Worm (Caenorhabditis elegans) whole organism, L2 larva: Measurements from ENCODE around the gene irld-29.

Source experiments
- F13H6.1 ChIP-seq: sonication (generic microtip); optimal IDR thresholded peaks from 2 replicates; lab custom pipeline; 2016; ENCODE audit warnings: missing genetic modification characterization, missing compliant biosample characterization
- ZK546.5 ChIP-seq: sonication (generic microtip); optimal IDR thresholded peaks from 2 replicates; lab custom pipeline; 2017; ENCODE audit warnings: missing biosample characterization, missing genetic modification characterization
- alr-1 ChIP-seq: fragments of 150-350 bp; optimal IDR thresholded peaks from 2 replicates; lab custom pipeline; 2014; ENCODE audit warnings: missing biosample characterization, missing genetic modification characterization
- aly-2 ChIP-seq: fragments of 150-350 bp; optimal IDR thresholded peaks from 2 replicates; lab custom pipeline; 2014; ENCODE audit warnings: missing biosample characterization, missing genetic modification characterization
- ceh-16 ChIP-seq: fragments of 150-350 bp; optimal IDR thresholded peaks from 2 replicates; lab custom pipeline; 2014; ENCODE audit warnings: missing biosample characterization, missing genetic modification characterization
- ceh-82 ChIP-seq: fragments of 150-350 bp; optimal IDR thresholded peaks from 2 replicates; lab custom pipeline; 2014; ENCODE audit warnings: missing biosample characterization, missing genetic modification characterization
- egl-27 ChIP-seq: sonication (generic microtip); optimal IDR thresholded peaks from 3 replicates; lab custom pipeline; 2017; ENCODE audit warnings: missing biosample characterization, missing genetic modification reagents, missing genetic modification characterization
- elt-1 ChIP-seq: fragments of 150-350 bp; optimal IDR thresholded peaks from 2 replicates; lab custom pipeline; 2014; ENCODE audit warnings: missing biosample characterization, missing genetic modification characterization
- elt-3 ChIP-seq: sonication (generic microtip); optimal IDR thresholded peaks from 2 replicates; lab custom pipeline; 2017; ENCODE audit warnings: missing biosample characterization, missing genetic modification characterization
- fos-1 ChIP-seq: fragments of 150-350 bp; optimal IDR thresholded peaks from 2 replicates; lab custom pipeline; 2014; ENCODE audit warnings: missing biosample characterization, missing genetic modification characterization
- lin-11 ChIP-seq: fragments of 150-350 bp; sonication (generic microtip); optimal IDR thresholded peaks from 2 replicates; lab custom pipeline; 2014; ENCODE audit warnings: missing biosample characterization, missing genetic modification characterization, inconsistent platforms, mixed read lengths
- lin-13 ChIP-seq: fragments of 150-350 bp; optimal IDR thresholded peaks from 2 replicates; lab custom pipeline; 2014; ENCODE audit warnings: missing biosample characterization, missing genetic modification reagents, missing genetic modification characterization
- lin-39 ChIP-seq: fragments of 150-350 bp; optimal IDR thresholded peaks from 2 replicates; lab custom pipeline; 2014; ENCODE audit warnings: missing biosample characterization, missing genetic modification reagents, missing genetic modification characterization
- mbf-1 ChIP-seq: sonication (generic microtip); optimal IDR thresholded peaks from 2 replicates; lab custom pipeline; 2017; ENCODE audit warnings: missing biosample characterization, missing genetic modification characterization
- mdl-1 ChIP-seq, 2 experiments: fragments of 150-350 bp in 1 of 2; sonication (generic microtip) in 1 of 2; optimal IDR thresholded peaks; 2 replicates each; lab custom pipeline; 2017; ENCODE audit warnings: missing biosample characterization in 2 of 2, missing genetic modification characterization in 2 of 2
- nhr-10 ChIP-seq: sonication (generic microtip); optimal IDR thresholded peaks from 2 replicates; lab custom pipeline; 2017; ENCODE audit warnings: missing biosample characterization, missing genetic modification characterization
- nhr-11 ChIP-seq: fragments of 150-350 bp; optimal IDR thresholded peaks from 2 replicates; lab custom pipeline; 2014; ENCODE audit warnings: missing biosample characterization, missing genetic modification characterization
- nhr-21 ChIP-seq: fragments of 150-350 bp; optimal IDR thresholded peaks from 2 replicates; lab custom pipeline; 2014; ENCODE audit warnings: missing biosample characterization, missing genetic modification characterization
- nhr-23 ChIP-seq: fragments of 150-350 bp; optimal IDR thresholded peaks from 2 replicates; lab custom pipeline; 2014; ENCODE audit warnings: missing biosample characterization, missing genetic modification reagents, missing genetic modification characterization
- nhr-77 ChIP-seq: fragments of 150-350 bp; optimal IDR thresholded peaks from 2 replicates; lab custom pipeline; 2014; ENCODE audit warnings: missing biosample characterization, missing genetic modification characterization
- skn-1 ChIP-seq: sonication (generic microtip); optimal IDR thresholded peaks from 2 replicates; lab custom pipeline; 2017; ENCODE audit warnings: missing biosample characterization, missing genetic modification characterization
- sma-3 ChIP-seq: sonication (generic microtip); optimal IDR thresholded peaks from 2 replicates; lab custom pipeline; 2016; ENCODE audit warnings: missing genetic modification reagents, missing genetic modification characterization, missing compliant biosample characterization
- sma-9 ChIP-seq, 2 experiments: fragments of 150-350 bp in 1 of 2; sonication (generic microtip) in 1 of 2; optimal IDR thresholded peaks; 2 replicates each; lab custom pipeline; 2014 to 2016; ENCODE audit warnings: missing genetic modification characterization in 2 of 2, mild to moderate bottlenecking in 1 of 2, missing biosample characterization in 1 of 2, missing compliant biosample characterization in 1 of 2, missing genetic modification reagents in 1 of 2, moderate library complexity in 1 of 2
- unc-62 ChIP-seq: fragments of 150-350 bp; optimal IDR thresholded peaks from 2 replicates; lab custom pipeline; 2014; ENCODE audit warnings: missing biosample characterization, missing genetic modification reagents, missing genetic modification characterization
- zag-1 ChIP-seq: fragments of 150-350 bp; optimal IDR thresholded peaks from 2 replicates; lab custom pipeline; 2014; ENCODE audit warnings: missing biosample characterization, missing genetic modification characterization
- ztf-1 ChIP-seq: fragments of 200-800 bp; sonication (Bioruptor generic); conservative IDR thresholded peaks from 2 replicates; pipeline ENCODE4 v1.3.6; 2022; ENCODE audit warnings: missing genetic modification characterization, missing compliant biosample characterization
- ztf-4 ChIP-seq: fragments of 150-350 bp; optimal IDR thresholded peaks from 2 replicates; lab custom pipeline; 2014; ENCODE audit warnings: missing biosample characterization, missing genetic modification characterization

The irld-29 gene

DNA sequence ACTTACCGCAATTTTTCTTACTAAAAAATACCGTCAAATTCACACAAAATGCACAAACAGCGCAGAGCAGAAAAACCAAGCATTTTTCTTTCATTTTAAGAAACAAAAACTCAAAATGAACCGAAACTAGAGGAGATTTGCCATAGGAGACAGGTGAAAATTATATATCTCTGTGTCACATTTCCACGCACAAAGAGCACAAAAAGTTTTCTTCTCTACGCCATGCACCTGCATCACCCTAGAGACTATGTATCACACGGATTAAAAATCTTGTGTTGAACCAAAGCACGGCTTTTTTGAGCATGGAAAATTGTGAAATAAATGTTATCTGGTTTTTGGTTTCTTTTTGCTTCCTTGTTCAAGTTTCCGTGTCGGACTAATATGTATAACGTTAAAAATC, 34.7 kb downstream of the irld-29 start, which contains the start of gene irld-15:
Gene irld-15, minus strand, starts transcription at position 101 of the 400 bp plus-strand sequence.
- no peak for TF ChIP-seq ztf-1 (GFP tag; lab: Robert Waterston, UW)
- TF ChIP-seq mdl-1 (tag; optimal IDR thresholded peaks at IDR 0.05; lab: Kevin White, UChicago) = no peak
- no peak for TF ChIP-seq egl-27 (tag; lab: Kevin White, UChicago)
- no peak for TF ChIP-seq nhr-10 (tag; lab: Kevin White, UChicago)
- no peak for TF ChIP-seq ceh-82 (tag; lab: Kevin White, UChicago)
- TF ChIP-seq mbf-1 (tag; lab: Kevin White, UChicago) = no peak
- TF ChIP-seq nhr-77 (tag; lab: Kevin White, UChicago) = no peak
- no peak for TF ChIP-seq aly-2
- no peak for TF ChIP-seq unc-62
- no peak for TF ChIP-seq lin-13 (GFP tag; lab: Kevin White, UChicago)
- no peak for TF ChIP-seq nhr-11 (tag; lab: Kevin White, UChicago)
- TF ChIP-seq sma-3 (GFP tag; lab: Kevin White, UChicago) = no peak
- TF ChIP-seq fos-1 = no peak
- TF ChIP-seq F13H6.1 (tag; lab: Kevin White, UChicago) = no peak
- TF ChIP-seq ztf-4 = no peak
- no peak for TF ChIP-seq elt-1 (tag; lab: Kevin White, UChicago)
- no peak for TF ChIP-seq zag-1 (tag; lab: Kevin White, UChicago)
- TF ChIP-seq ceh-16 (tag; lab: Kevin White, UChicago) = no peak
- no peak for TF ChIP-seq elt-3 (tag; lab: Kevin White, UChicago)
- no peak for TF ChIP-seq lin-39 (tag; lab: Kevin White, UChicago)

DNA sequence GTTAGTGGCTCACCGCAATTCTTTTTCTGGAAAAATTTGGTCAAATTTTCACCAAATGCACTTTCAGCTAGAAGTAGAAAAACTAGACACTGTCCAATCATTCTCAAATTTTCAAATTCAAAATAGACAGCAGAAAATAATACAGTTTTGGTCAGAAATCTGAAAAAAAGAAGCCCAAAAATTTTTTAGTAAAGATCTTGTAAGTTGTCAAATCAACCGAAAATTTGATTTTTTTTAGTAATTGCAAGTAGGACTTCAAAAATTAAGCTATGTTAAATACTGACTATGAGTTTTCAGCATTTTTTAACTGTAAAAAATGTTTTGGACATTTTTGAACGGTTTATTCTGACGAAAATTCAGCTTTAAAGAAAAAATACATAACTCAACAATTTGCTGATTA, 37.5 kb downstream of the irld-29 start, which contains the start of gene Y19D10B.8:
Gene Y19D10B.8, minus strand, starts transcription at position 101 of the 400 bp plus-strand sequence.
- no peak for TF ChIP-seq nhr-23 (tag; lab: Kevin White, UChicago)
- TF ChIP-seq lin-11 (tag; lab: Kevin White, UChicago) = no peak
- TF ChIP-seq egl-27 (tag; lab: Kevin White, UChicago) = no peak
- no peak for TF ChIP-seq ZK546.5 (tag; lab: Kevin White, UChicago)
- no peak for TF ChIP-seq ceh-82 (tag; lab: Kevin White, UChicago)

DNA sequence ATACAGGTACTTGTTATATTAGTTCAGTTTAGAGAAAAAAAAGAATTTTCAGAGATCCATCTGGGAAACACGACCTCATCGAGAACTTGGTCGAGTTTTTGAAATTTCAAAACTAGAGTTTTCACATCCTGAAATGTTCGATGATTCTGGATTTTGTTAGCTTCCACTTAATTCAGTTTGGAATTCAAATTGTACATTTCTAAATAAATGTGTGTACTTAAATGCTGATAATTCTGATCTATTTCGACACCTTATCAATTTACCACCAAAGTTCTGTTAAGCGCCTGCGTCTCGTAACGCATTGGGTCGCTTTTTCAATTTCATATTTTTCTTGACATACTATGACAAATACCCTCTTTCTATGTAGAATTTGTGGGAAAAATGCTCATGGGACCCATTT, 43.9 kb downstream of the irld-29 start, which contains the start of gene nhr-226:
Gene nhr-226, plus strand, starts transcription at position 301 of the 400 bp plus-strand sequence.
- TF ChIP-seq alr-1 (tag; lab: Kevin White, UChicago) = no peak
- peak; percentile 46 for TF ChIP-seq fos-1

DNA sequence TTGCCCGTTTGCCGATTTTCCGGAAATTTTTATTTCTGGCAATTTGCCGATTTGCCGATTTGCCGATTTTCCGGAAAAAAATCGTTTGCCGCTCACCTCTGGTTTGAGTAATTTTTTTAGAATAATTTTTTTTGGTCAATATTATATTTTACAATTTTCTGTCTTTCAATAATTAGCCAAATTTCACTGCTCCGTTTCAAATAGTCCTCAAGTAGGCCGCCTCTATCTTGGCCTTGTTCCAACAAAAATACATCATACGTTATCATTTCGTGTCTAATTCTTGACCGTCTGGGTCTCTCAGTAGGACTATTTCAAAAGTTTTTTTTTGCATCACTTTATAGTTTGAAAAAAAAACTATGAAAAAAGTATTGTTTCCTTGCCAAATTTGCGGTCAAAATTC, 46.2 kb downstream of the irld-29 start, which contains the start of gene nhr-115:
Gene nhr-115, plus strand, starts transcription at position 301 of the 400 bp plus-strand sequence.
- TF ChIP-seq skn-1 (tag; lab: Kevin White, UChicago) (no peak), mdl-1 (tag; optimal IDR thresholded peaks at IDR 0.05; lab: Kevin White, UChicago) (no peak), elt-1 (tag; lab: Kevin White, UChicago) (no peak), nhr-21 (no peak), fos-1 (peak; percentile 37)

DNA sequence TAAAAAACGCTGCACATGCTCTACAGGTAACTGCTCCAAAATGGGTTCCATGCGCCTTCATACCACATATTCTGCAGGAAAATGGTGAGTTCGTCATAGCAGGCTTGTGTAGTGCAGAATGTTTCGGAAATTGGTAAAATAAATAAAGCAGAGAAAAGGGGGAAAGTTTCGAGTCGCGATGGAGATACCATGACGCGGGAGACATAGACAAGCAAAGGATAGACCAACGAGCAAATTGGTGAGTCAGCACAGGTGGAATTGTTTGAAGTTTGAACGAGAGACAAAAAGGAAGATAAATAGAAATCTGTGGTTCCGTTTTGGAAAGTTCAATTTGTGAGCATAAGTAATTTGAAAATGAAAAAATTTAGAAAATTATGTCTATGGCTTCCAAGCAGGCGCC, 48.1 kb downstream of the irld-29 start, which contains the start of gene nhr-225:
Gene nhr-225, minus strand, starts transcription at position 146 of the 400 bp plus-strand sequence.
- TF ChIP-seq nhr-10 (tag; lab: Kevin White, UChicago) (no peak), nhr-23 (tag; lab: Kevin White, UChicago) (no peak), fos-1 (peak; percentile 57), sma-9 (GFP tag; optimal IDR thresholded peaks at IDR 0.05; lab: Kevin White, UChicago) (peak; percentile 18), sma-9 (tag; optimal IDR thresholded peaks at IDR 0.05; lab: Kevin White, UChicago) (no peak)
- TF ChIP-seq, all 48 proteins: peak for 2
